Worm (Caenorhabditis elegans) whole organism, L2 larva: ENCODE data around the gene mps-1.

Source experiments
- lin-13 ChIP-seq: fragments of 150-350 bp; optimal IDR thresholded peaks from 2 replicates; lab custom pipeline; 2014; ENCODE audit warnings: missing biosample characterization, missing genetic modification reagents, missing genetic modification characterization
- lin-39 ChIP-seq: fragments of 150-350 bp; optimal IDR thresholded peaks from 2 replicates; lab custom pipeline; 2014; ENCODE audit warnings: missing biosample characterization, missing genetic modification reagents, missing genetic modification characterization
- mdl-1 ChIP-seq, 2 experiments: fragments of 150-350 bp in 1 of 2; sonication (generic microtip) in 1 of 2; optimal IDR thresholded peaks; 2 replicates each; lab custom pipeline; 2017; ENCODE audit warnings: missing biosample characterization in 2 of 2, missing genetic modification characterization in 2 of 2
- nhr-77 ChIP-seq: fragments of 150-350 bp; optimal IDR thresholded peaks from 2 replicates; lab custom pipeline; 2014; ENCODE audit warnings: missing biosample characterization, missing genetic modification characterization
- sem-4 ChIP-seq: fragments of 150-350 bp; optimal IDR thresholded peaks from 2 replicates; lab custom pipeline; 2014; ENCODE audit warnings: missing biosample characterization, missing genetic modification reagents, missing genetic modification characterization
- unc-62 ChIP-seq: fragments of 150-350 bp; optimal IDR thresholded peaks from 2 replicates; lab custom pipeline; 2014; ENCODE audit warnings: missing biosample characterization, missing genetic modification reagents, missing genetic modification characterization
- ztf-11 ChIP-seq: sonication (generic microtip); optimal IDR thresholded peaks from 2 replicates; lab custom pipeline; 2017; ENCODE audit warnings: missing biosample characterization, missing genetic modification characterization

DNA sequence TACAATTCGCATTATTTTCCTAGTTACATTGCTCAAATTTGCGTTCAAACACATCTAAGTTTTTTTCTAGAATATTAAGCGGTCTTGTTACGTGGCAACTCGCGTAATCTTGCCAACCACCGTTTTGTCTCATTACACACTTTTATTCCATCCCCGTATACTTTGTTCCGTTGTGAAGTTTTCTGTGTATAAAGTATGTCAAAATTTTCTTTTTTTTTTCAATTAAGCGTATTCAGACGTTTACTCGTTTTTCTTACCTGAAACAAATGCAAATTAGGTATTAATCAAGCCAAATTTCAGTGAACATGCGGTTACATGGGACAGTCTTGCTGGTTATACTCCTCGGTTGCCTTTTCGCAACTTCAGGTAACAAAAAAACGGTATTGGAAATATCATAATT, 47.1 kb downstream of the mps-1 start, which contains the start of gene T24H7.2:
- TF ChIP-seq nhr-77 (tag; lab: Kevin White, UChicago), result no peak
- no peak for TF ChIP-seq lin-13 (GFP tag; lab: Kevin White, UChicago)
- TF ChIP-seq unc-62 (GFP tag; lab: Kevin White, UChicago), result no peak
- TF ChIP-seq mdl-1 (tag; optimal IDR thresholded peaks at IDR 0.05; lab: Kevin White, UChicago), result no peak
- no peak for TF ChIP-seq lin-39 (tag; lab: Kevin White, UChicago)
- TF ChIP-seq sem-4 (tag; lab: Kevin White, UChicago), result no peak
- TF ChIP-seq ztf-11, result no peak
